Fruit fly (Drosophila melanogaster) Kc167 (cell line): ENCODE results near the gene corto.

Experiments
- Myc ChIP-seq: fragments of >200 bp; optimal IDR thresholded peaks from 2 replicates; lab custom pipeline; 2017; ENCODE audit warnings: missing external identifiers
- Sin3A ChIP-seq: fragments of >200 bp; optimal IDR thresholded peaks from 2 replicates; lab custom pipeline; 2018; ENCODE audit warnings: missing external identifiers
- h ChIP-seq: fragments of >200 bp; optimal IDR thresholded peaks from 3 replicates; lab custom pipeline; 2018; ENCODE audit warnings: missing external identifiers
- insv ChIP-seq: fragments of >200 bp; optimal IDR thresholded peaks from 3 replicates; lab custom pipeline; 2018; ENCODE audit warnings: missing external identifiers
- psq ChIP-seq: fragments of >200 bp; optimal IDR thresholded peaks from 2 replicates; lab custom pipeline; 2017; ENCODE audit warnings: missing external identifiers
- ttk ChIP-seq: sonication (Bioruptor generic); optimal IDR thresholded peaks from 2 replicates; lab custom pipeline; 2017; ENCODE audit warnings: missing external identifiers

corto gene

DNA sequence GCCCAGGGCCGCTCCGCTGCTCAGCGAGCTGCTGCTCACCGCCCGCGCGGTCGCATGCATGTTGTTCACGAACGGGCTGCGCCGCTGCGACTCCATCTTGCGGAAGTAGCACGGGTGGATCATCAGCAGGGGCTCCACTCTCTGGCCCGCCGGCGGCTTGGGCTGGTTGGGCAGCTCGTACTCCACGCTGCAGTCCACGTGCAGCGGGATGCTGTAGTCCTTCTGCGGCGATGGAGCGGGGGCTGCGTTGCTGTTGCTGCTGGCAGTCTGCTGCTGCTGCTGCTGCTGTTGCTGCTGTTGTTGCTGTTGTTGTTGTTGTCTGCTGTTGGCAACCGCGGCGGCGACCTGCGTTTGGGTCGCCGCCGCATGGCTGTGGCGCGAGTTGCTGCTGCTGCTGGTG is 1.5 kb downstream of the corto start:
- no peak for TF ChIP-seq ttk (lab: Kevin White, UChicago)
- no peak for TF ChIP-seq h
- no peak for TF ChIP-seq Myc (lab: Kevin White, UChicago)
- no peak for TF ChIP-seq Sin3A (lab: Kevin White, UChicago)
- no peak for TF ChIP-seq psq
- TF ChIP-seq insv, result no peak

DNA sequence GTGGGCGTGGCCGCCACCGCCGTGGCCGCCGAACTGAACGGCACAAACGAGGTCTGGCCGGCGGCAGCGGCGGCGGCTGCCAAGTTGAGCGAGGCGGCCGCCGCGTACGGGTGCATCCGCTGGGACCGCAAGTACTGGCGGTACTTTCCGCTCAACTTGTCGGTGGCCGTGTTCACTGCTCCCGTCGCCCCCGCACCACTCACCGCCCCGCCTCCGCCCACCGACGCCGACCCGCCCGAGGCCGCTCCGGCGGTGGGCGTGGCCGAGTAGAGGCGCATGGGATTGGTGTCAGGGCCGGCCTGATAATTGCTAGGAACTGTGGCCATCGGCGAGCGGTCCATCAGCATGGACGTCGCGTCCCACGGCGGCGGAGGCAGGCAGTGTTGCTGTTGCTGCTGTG is 2.5 kb downstream of the corto start:
- no peak for TF ChIP-seq insv
- no peak for TF ChIP-seq Sin3A (lab: Kevin White, UChicago)
- no peak for TF ChIP-seq h
- no peak for TF ChIP-seq psq
- TF ChIP-seq Myc (lab: Kevin White, UChicago), result no peak
- no peak for TF ChIP-seq ttk (lab: Kevin White, UChicago)

DNA sequence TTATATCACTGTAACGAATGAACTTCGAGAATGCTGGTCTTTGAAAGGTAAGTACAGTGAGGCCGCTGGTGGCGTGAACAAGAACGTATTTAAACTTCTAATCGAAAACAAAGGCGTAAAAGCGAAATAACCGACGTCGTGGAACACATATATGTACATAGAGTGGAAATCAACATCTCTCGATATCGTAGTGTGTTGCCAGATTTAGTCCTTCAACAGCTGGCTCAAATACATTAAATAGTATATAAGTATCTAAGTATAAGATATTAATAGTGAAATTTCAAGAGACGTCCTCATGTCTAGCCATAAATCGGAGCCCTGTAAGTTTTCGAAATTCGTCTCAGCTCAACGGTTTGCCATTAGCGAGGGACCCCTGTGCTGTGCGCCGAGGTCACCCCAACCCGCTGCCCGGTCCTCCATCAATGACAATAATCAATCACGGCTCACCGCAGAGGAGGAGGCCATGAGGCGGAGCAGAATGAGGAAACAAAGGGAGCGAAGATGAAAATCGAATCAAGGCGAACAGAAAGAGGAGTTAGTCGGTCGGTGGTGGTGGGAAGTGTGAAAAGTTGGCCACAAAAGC is 3.8 kb downstream of the corto start:
- no peak for TF ChIP-seq ttk (lab: Kevin White, UChicago)
- TF ChIP-seq insv, result no peak
- TF ChIP-seq psq, result no peak
- no peak for TF ChIP-seq h
- no peak for TF ChIP-seq Sin3A (lab: Kevin White, UChicago)
- TF ChIP-seq Myc (lab: Kevin White, UChicago), result no peak

DNA sequence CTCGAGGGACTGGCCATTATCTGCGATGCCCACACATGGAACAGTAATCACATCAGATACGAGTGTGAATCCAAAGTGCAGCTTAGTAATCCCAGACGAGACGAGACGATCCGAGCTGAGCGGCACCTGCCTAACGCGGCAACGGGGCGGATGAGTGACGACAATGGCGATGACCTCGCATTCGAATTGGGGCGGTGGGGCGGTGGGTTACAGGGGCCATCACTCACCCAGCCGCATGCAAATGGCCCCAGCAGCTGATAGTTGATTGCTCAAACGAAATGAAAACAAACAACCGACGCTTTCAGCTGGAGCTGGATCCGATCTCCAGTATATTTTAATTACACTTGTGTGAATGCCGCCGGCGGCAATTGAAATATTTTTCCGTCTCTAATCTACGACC is 5.2 kb downstream of the corto start:
- TF ChIP-seq h, result no peak
- no peak for TF ChIP-seq insv
- no peak for TF ChIP-seq psq
- TF ChIP-seq Myc (lab: Kevin White, UChicago), result no peak
- no peak for TF ChIP-seq Sin3A (lab: Kevin White, UChicago)
- TF ChIP-seq ttk (lab: Kevin White, UChicago), result no peak

DNA sequence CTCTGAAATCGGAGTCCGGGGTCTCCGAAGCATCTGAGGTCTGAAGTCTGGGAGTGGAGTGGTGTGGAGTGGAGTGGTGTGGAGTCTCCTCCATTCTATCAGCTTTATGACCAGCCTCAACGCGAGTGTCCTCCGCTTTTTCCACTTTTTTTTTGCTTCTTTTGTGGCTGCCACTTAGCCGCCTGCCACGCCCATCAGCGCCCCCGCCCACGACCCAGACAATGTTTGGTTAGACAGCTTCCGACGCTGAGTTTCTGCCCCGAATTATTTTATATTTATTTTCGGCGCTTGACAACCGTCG is 6.4 kb downstream of the corto start:
- no peak for TF ChIP-seq psq
- no peak for TF ChIP-seq h
- no peak for TF ChIP-seq Myc (lab: Kevin White, UChicago)
- TF ChIP-seq insv, result no peak
- TF ChIP-seq ttk (lab: Kevin White, UChicago), result no peak
- no peak for TF ChIP-seq Sin3A (lab: Kevin White, UChicago)

DNA sequence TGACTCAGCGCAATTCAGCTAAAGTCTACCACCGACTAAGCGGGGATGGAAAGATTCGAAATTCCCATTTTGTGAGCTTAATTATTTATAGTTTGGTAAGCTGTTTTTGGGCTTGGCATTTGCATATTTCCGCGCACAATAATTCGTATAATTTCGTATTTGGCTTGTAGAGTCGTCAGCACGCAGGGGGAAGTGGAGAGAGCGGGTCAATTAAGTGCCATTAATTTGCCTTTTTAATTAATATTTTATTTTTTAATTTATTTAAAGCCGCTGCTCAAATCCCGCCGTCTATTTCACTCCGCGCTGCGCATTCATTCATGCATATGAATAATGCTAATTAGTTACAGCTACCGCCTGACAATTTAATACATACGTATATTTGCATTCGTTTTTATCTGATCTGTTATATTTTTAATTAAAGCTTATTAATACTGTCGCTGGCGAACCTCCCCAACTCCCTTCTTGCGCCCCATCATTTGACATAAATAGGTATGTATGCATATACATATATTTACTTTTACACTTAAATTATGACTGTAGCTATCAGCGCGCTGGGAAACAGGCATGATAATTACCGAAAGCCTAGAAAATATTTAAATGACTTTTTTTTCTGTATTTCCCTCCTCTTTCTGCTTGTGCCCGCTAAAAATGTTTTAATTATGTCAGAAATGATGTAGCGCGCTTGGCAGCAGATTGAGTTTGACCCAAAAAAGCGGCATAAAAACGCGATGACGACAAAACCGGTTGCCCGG is 6.9 kb downstream of the corto start:
- no peak for TF ChIP-seq h
- no peak for TF ChIP-seq psq
- no peak for TF ChIP-seq Myc (lab: Kevin White, UChicago)
- TF ChIP-seq Sin3A (lab: Kevin White, UChicago), result no peak
- TF ChIP-seq insv, result no peak
- no peak for TF ChIP-seq ttk (lab: Kevin White, UChicago)

DNA sequence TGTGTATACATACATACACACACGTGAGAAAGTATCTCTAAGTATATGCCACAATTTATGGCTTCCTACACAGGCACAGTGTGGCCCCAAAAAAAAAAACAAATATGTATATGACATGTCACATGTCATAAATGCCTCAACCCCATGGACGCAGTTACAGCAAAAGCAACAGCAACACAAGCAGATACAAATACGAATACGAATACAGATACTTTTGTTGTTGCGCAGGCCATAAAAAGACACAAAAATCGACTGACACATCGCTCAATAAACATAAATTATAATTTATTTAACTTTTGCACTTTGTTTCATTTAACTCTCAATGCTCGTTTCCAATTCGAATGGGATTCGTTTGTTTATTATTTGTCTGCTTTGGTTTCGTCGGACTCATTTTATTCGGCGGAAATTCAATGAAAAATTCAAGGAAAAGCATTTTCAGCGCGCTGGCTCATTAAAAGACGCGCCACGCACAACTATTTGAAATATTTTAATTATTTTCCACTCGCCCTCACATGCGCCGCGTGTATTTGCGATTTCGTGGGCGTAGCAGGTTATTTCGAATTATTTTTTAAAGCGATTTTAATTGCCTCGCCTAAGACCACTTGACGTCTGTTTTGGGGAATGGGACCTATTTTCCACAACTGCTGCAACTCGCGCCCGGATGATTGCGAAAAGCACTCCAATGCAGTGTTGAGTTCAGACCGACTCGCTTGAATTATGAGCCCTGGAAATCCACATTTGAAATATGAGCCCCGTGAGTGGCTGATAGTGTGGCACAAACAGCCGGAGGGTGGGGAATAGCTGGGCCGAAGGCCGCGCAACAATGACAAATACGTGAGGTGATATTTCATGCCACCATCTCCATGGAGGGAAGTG is 9.8 kb downstream of the corto start:
- no peak for TF ChIP-seq ttk (lab: Kevin White, UChicago)
- no peak for TF ChIP-seq h
- TF ChIP-seq Myc (lab: Kevin White, UChicago), result no peak
- no peak for TF ChIP-seq insv
- TF ChIP-seq psq, result no peak
- no peak for TF ChIP-seq Sin3A (lab: Kevin White, UChicago)

DNA sequence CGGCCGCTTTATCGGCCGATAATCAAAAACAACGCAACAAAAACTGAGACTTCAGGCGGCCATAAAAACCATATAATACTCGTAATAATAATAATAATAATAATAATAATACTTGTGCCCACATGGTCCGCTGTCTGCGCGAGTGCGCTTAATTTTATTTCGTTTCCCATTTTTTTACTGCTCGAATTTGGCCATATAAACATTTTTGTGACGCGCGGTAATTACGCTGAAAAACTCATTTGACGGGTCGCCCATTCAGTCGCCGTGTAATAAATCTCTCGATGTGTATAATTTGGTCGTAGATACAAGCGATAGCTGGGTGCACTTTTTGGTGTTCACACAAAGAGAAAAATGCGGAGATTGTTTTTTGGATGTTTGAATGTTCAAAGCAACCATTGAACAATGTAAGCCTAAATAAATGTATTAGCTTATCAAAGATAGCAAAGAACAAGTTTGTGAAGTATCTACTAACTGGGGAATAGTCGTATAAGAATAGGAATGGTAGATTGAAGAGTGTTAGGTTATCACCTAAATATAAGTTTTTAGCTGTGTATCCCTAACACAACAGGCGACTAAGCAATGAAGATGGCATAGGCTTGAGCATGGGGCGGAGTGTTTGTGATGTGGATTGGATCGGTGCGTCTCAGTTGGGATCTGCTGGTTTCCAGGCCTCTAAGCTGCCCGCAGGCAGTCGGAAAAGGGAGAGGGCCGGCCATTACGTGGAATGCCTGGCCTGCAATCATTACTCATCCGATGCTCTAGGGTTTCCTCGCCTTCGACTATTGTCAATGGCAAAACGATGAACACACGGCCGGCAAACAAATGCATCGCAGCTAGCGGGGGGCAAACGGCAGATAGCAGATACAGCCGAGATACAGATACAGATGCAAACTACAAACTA is 10.7 kb downstream of the corto start:
- TF ChIP-seq insv (no peak), h (no peak), Myc (lab: Kevin White, UChicago) (no peak), psq (no peak), Sin3A (lab: Kevin White, UChicago) (no peak), ttk (lab: Kevin White, UChicago) (no peak)

DNA sequence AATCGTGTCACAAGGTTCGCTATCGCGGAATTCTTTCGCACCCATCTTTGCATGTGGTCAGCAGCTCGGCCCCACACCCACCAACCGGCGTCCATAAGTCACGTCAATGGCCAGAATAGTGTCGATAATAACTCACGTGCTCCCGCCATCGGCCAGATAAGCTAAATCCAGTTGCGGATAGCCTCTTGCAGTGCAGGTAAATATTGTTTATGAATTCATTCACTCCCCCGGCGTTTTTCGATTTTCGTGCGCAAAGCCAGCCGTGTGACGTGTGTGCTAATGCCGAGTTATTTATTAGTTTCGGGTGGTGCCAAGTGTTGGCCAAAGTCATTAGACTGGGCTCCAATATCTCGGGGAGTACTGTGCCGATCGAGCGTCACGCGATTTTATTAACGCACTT is 13.1 kb downstream of the corto start:
- no peak for TF ChIP-seq psq

DNA sequence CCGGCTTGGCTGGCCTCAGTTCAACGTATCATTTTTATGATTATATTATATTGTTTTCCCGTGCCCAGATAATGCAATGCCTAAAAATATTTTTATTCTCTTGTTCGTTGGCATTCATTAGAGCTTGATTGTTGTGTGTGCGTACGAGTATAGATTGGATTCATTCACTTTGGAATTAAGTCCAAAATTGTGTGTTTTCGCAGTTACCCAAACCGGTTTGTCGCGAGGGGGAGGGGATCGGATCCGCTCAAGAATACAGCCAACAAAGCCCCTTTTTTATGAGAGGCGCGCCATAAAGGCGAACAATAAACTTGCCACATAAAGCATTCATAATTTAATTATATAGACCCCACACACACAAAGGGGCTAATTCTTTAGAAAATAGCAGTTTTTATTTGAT is 19.5 kb downstream of the corto start:
- no peak for TF ChIP-seq Sin3A (lab: Kevin White, UChicago)
- TF ChIP-seq ttk (lab: Kevin White, UChicago), result no peak
- no peak for TF ChIP-seq h
- TF ChIP-seq psq, result no peak
- TF ChIP-seq insv, result no peak
- TF ChIP-seq Myc (lab: Kevin White, UChicago), result no peak

DNA sequence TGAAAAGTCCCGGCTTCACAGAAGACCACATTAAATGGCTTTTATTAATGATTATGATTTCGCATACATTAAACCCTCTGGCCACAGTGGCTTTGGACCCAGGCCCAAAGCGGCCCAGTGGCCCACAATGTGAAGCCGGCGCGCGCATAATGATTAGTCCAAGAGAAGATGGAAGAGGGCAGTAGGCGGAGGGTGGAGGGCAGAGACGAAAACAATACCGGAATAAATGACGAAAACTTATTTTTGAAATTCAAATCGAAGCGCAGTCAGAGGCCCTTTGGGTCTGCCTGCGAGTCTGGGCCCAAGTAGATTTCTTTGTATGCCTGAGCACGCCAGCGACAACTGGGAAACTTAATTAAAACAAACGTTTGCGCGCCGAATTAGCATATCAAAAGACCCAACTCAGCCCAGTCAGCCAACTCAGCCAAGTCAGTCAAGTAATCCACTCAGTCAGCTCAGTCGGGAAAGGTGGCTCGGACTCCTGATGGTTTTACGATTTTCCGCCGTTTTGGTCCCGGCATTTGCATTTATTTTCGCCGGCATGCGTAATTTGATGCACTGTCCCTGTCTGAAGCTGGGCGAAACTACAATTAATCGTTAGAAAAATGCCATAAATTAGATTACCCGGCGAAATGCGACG is 20.2 kb downstream of the corto start:
- TF ChIP-seq insv, result no peak
- TF ChIP-seq Sin3A (lab: Kevin White, UChicago), result no peak
- TF ChIP-seq psq, result no peak
- TF ChIP-seq ttk (lab: Kevin White, UChicago), result no peak
- no peak for TF ChIP-seq Myc (lab: Kevin White, UChicago)
- no peak for TF ChIP-seq h
